Fruit fly (Drosophila melanogaster): Measurements from ENCODE around the gene Flad2.

DNA sequence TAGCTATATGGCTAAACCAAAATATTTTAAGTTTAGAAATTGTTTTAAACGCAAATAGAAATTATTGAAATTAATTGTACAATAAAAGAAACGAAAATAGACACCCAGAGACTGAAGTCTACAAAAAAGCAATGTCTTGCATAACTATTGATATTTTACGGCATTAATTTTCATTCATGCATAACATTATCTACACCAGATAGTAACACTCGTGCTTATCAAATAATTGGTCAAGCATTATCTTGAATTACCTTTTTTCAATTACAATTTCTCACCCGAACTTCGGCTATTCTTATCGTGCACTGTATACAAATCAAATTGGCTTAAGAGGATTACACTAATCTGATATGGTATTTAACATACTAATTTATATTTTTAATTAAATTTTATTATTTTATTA is 36.2 kb upstream of the Flad2 start:
- TF ChIP-seq CG8478 (optimal IDR thresholded peaks at IDR 0.05): no peak
- no peak for TF ChIP-seq CTCF (optimal IDR thresholded peaks at IDR 0.05)

Data from S2 (cell line).